Fruit fly (Drosophila melanogaster) whole organism, embryonic: ENCODE measurements around the gene Sec63.

Experiments used
- Bdp1 ChIP-seq: fragments of 200-800 bp; sonication (Bioruptor generic); optimal IDR thresholded peaks from 3 replicates; lab custom pipeline; 2016; ENCODE audit warnings: missing biosample characterization, missing genetic modification characterization
- CG10267 ChIP-seq: fragments of 200-800 bp; sonication (Bioruptor generic); optimal IDR thresholded peaks from 2 replicates; lab custom pipeline; 2018; ENCODE audit warnings: missing biosample characterization, mild to moderate bottlenecking, missing genetic modification characterization, moderate library complexity
- CG11560 ChIP-seq: fragments of 200-800 bp; sonication (Bioruptor generic); IDR thresholded peaks from 3 replicates; pipeline ENCODE4 v1.3.6; 2022; ENCODE audit warnings: missing biosample characterization, missing genetic modification characterization
- CG12659 ChIP-seq: fragments of 200-800 bp; sonication (Bioruptor generic); optimal IDR thresholded peaks from 3 replicates; lab custom pipeline; 2017; ENCODE audit warnings: mild to moderate bottlenecking, missing biosample characterization, missing genetic modification reagents, missing genetic modification characterization
- CG13123 ChIP-seq: fragments of 200-800 bp; sonication (Bioruptor generic); optimal IDR thresholded peaks from 2 replicates; lab custom pipeline; 2016; ENCODE audit warnings: missing biosample characterization, missing genetic modification characterization
- CG18011 ChIP-seq: fragments of 200-800 bp; sonication (Bioruptor generic); optimal IDR thresholded peaks from 2 replicates; lab custom pipeline; 2017; ENCODE audit warnings: missing biosample characterization, missing genetic modification characterization, mild to moderate bottlenecking, moderate library complexity, missing genotype
- CG31365 ChIP-seq: fragments of 200-800 bp; sonication (Bioruptor generic); optimal IDR thresholded peaks from 2 replicates; lab custom pipeline; 2018; ENCODE audit warnings: missing biosample characterization, mild to moderate bottlenecking, missing genetic modification characterization
- CG3726 ChIP-seq: fragments of 200-800 bp; sonication (Bioruptor generic); IDR thresholded peaks from 3 replicates; pipeline ENCODE4, ENCODE4 v1.3.6; 2022; ENCODE audit warnings: missing biosample characterization, missing genetic modification characterization
- CG4328 ChIP-seq: fragments of 200-800 bp; sonication (Bioruptor generic); optimal IDR thresholded peaks from 3 replicates; lab custom pipeline; 2017; ENCODE audit warnings: missing biosample characterization, missing genetic modification reagents, missing genetic modification characterization
- CG4424 ChIP-seq: fragments of 200-800 bp; sonication (Bioruptor generic); optimal IDR thresholded peaks from 3 replicates; lab custom pipeline; 2016; ENCODE audit warnings: missing biosample characterization, missing genetic modification characterization
- CG6254 ChIP-seq: fragments of 200-800 bp; sonication (Bioruptor generic); optimal IDR thresholded peaks from 3 replicates; lab custom pipeline; 2017; ENCODE audit warnings: mild to moderate bottlenecking, missing biosample characterization, missing genetic modification reagents, missing genetic modification characterization
- CHES-1-like ChIP-seq: fragments of 200-800 bp; sonication (Bioruptor generic); optimal IDR thresholded peaks from 2 replicates; lab custom pipeline; 2016; ENCODE audit warnings: missing biosample characterization, missing genetic modification characterization
- CoRest ChIP-seq: fragments of 200-800 bp; sonication (Bioruptor generic); optimal IDR thresholded peaks from 3 replicates; lab custom pipeline; 2018; ENCODE audit warnings: missing biosample characterization, mild to moderate bottlenecking, missing genetic modification characterization, moderate library complexity
- CrebB ChIP-seq: fragments of 200-800 bp; sonication (Bioruptor generic); optimal IDR thresholded peaks from 3 replicates; lab custom pipeline; 2018; ENCODE audit warnings: missing biosample characterization, mild to moderate bottlenecking, missing genetic modification characterization
- Dref ChIP-seq: fragments of 200-800 bp; sonication (Bioruptor generic); IDR thresholded peaks from 2 replicates; pipeline ENCODE4 v1.3.6; 2022; ENCODE audit warnings: missing biosample characterization, missing genetic modification characterization
- E2f2 ChIP-seq: fragments of 200-800 bp; sonication (Bioruptor generic); IDR thresholded peaks from 2 replicates; pipeline ENCODE4 v1.3.6; 2022; ENCODE audit warnings: missing biosample characterization, missing genetic modification characterization
- Elba2 ChIP-seq: fragments of 200-800 bp; sonication (Bioruptor generic); optimal IDR thresholded peaks from 3 replicates; lab custom pipeline; 2016; ENCODE audit warnings: missing biosample characterization, missing genetic modification characterization
- Hr78 ChIP-seq, 2 experiments: fragments of 200-800 bp in 1 of 2; fragments of >200 bp in 1 of 2; sonication (Bioruptor generic) in 1 of 2; optimal IDR thresholded peaks; 2 replicates each; lab custom pipeline; 2017 to 2019; ENCODE audit warnings: missing biosample characterization in 2 of 2, missing genetic modification characterization in 2 of 2, mild to moderate bottlenecking in 1 of 2, moderate library complexity in 1 of 2
- Lim3 ChIP-seq: fragments of 200-800 bp; sonication (Bioruptor generic); IDR thresholded peaks from 2 replicates; pipeline ENCODE4 v1.3.6; 2022; ENCODE audit warnings: missing biosample characterization, missing genetic modification characterization
- Mad ChIP-seq: fragments of 200-800 bp; sonication (Bioruptor generic); optimal IDR thresholded peaks from 2 replicates; lab custom pipeline; 2016; ENCODE audit warnings: missing biosample characterization, missing genetic modification characterization
- Mrtf ChIP-seq: fragments of 200-800 bp; sonication (Bioruptor generic); IDR thresholded peaks from 3 replicates; pipeline ENCODE4 v1.3.6; 2022; ENCODE audit warnings: missing biosample characterization, missing genetic modification characterization
- NC2β ChIP-seq: fragments of 200-800 bp; sonication (Bioruptor generic); optimal IDR thresholded peaks from 2 replicates; lab custom pipeline; 2016; ENCODE audit warnings: missing biosample characterization, missing genetic modification characterization
- Oaz ChIP-seq: fragments of 200-800 bp; sonication (Bioruptor generic); IDR thresholded peaks from 2 replicates; pipeline ENCODE4 v1.3.6; 2022; ENCODE audit warnings: missing biosample characterization, missing genetic modification characterization
- Opbp ChIP-seq: fragments of 200-800 bp; sonication (Bioruptor generic); IDR thresholded peaks from 3 replicates; pipeline ENCODE4 v1.3.6; 2022; ENCODE audit warnings: missing biosample characterization, missing genetic modification characterization; ENCODE audit not compliant: partially characterized antibody
- Rfx ChIP-seq: fragments of 200-800 bp; sonication (Bioruptor generic); IDR thresholded peaks from 2 replicates; pipeline ENCODE4 v1.3.6; 2022; ENCODE audit warnings: missing biosample characterization, missing genetic modification characterization
- Sox102F ChIP-seq: fragments of 200-800 bp; sonication (Bioruptor generic); optimal IDR thresholded peaks from 2 replicates; lab custom pipeline; 2018; ENCODE audit warnings: missing biosample characterization, mild to moderate bottlenecking, missing genetic modification characterization, moderate library complexity
- Ssrp ChIP-seq: fragments of 200-800 bp; sonication (Bioruptor generic); optimal IDR thresholded peaks from 2 replicates; lab custom pipeline; 2018; ENCODE audit warnings: missing biosample characterization, mild to moderate bottlenecking, missing genetic modification characterization, moderate library complexity
- amos ChIP-seq: fragments of 200-800 bp; sonication (Bioruptor generic); IDR thresholded peaks from 2 replicates; pipeline ENCODE4 v1.3.6; 2022; ENCODE audit warnings: missing biosample characterization, missing genetic modification characterization; ENCODE audit not compliant: partially characterized antibody
- ap ChIP-seq: fragments of 200-800 bp; sonication (Bioruptor generic); IDR thresholded peaks from 2 replicates; pipeline ENCODE4 v1.3.6; 2022; ENCODE audit warnings: missing biosample characterization, missing genetic modification characterization
- bigmax ChIP-seq: fragments of 200-800 bp; sonication (Bioruptor generic); optimal IDR thresholded peaks from 2 replicates; lab custom pipeline; 2018; ENCODE audit warnings: missing biosample characterization, mild to moderate bottlenecking, missing genetic modification characterization
- bowl ChIP-seq: fragments of 200-800 bp; sonication (Bioruptor generic); IDR thresholded peaks from 2 replicates; pipeline ENCODE4 v1.3.6; 2022; ENCODE audit warnings: missing biosample characterization, missing genetic modification characterization
- chif ChIP-seq, 2 experiments: fragments of 200-800 bp; sonication (Bioruptor generic); optimal IDR thresholded peaks; 3 replicates each; lab custom pipeline; 2016; ENCODE audit warnings: missing biosample characterization in 2 of 2, missing genetic modification characterization in 2 of 2
- chm ChIP-seq: fragments of 200-800 bp; sonication (Bioruptor generic); IDR thresholded peaks from 2 replicates; pipeline ENCODE4 v1.3.6; 2022; ENCODE audit warnings: missing biosample characterization, missing genetic modification characterization
- crc ChIP-seq: fragments of 200-800 bp; sonication (Bioruptor generic); optimal IDR thresholded peaks from 2 replicates; lab custom pipeline; 2016; ENCODE audit warnings: missing biosample characterization, missing genetic modification characterization
- dm ChIP-seq: fragments of 200-800 bp; sonication (Bioruptor generic); optimal IDR thresholded peaks from 3 replicates; lab custom pipeline; 2016; ENCODE audit warnings: missing biosample characterization, missing genetic modification characterization
- dmrt11E ChIP-seq: fragments of 200-800 bp; sonication (Bioruptor generic); optimal IDR thresholded peaks from 3 replicates; lab custom pipeline; 2018; ENCODE audit warnings: missing biosample characterization, mild to moderate bottlenecking, missing genetic modification characterization, moderate library complexity
- dysf ChIP-seq: fragments of 200-800 bp; sonication (Bioruptor generic); IDR thresholded peaks from 3 replicates; pipeline ENCODE4 v1.3.6; 2022; ENCODE audit warnings: missing biosample characterization, missing genetic modification characterization
- gfzf ChIP-seq: fragments of 200-800 bp; sonication (Bioruptor generic); optimal IDR thresholded peaks from 2 replicates; lab custom pipeline; 2016; ENCODE audit warnings: missing biosample characterization, mild to moderate bottlenecking, missing genetic modification characterization, moderate library complexity
- lab ChIP-seq: fragments of 200-800 bp; sonication (Bioruptor generic); optimal IDR thresholded peaks from 3 replicates; lab custom pipeline; 2017; ENCODE audit warnings: missing biosample characterization, missing genetic modification characterization, mild to moderate bottlenecking, moderate library complexity, missing genetic modification reagents
- mam ChIP-seq: fragments of 200-800 bp; sonication (Bioruptor generic); optimal IDR thresholded peaks from 3 replicates; lab custom pipeline; 2016; ENCODE audit warnings: missing biosample characterization, missing genetic modification characterization
- nom ChIP-seq: fragments of 200-800 bp; sonication (Bioruptor generic); optimal IDR thresholded peaks from 2 replicates; lab custom pipeline; 2017; ENCODE audit warnings: missing biosample characterization, missing genetic modification characterization, mild to moderate bottlenecking, moderate library complexity, missing genetic modification reagents
- p53 ChIP-seq: fragments of 200-800 bp; sonication (Bioruptor generic); optimal IDR thresholded peaks from 2 replicates; lab custom pipeline; 2016; ENCODE audit warnings: missing biosample characterization, missing genetic modification characterization
- peb ChIP-seq: fragments of 200-800 bp; sonication (Bioruptor generic); IDR thresholded peaks from 2 replicates; pipeline ENCODE4 v1.3.6; 2022; ENCODE audit warnings: missing biosample characterization, missing genetic modification characterization
- pum ChIP-seq: fragments of 200-800 bp; sonication (Bioruptor generic); optimal IDR thresholded peaks from 2 replicates; lab custom pipeline; 2016; ENCODE audit warnings: missing biosample characterization, missing genetic modification characterization
- schlank ChIP-seq: fragments of 200-800 bp; sonication (Bioruptor generic); optimal IDR thresholded peaks from 2 replicates; lab custom pipeline; 2018; ENCODE audit warnings: missing biosample characterization, mild to moderate bottlenecking, missing genetic modification characterization
- slou ChIP-seq: fragments of 200-800 bp; sonication (Bioruptor generic); optimal IDR thresholded peaks from 3 replicates; lab custom pipeline; 2016; ENCODE audit warnings: missing biosample characterization, missing genetic modification characterization
- sqz ChIP-seq: fragments of 200-800 bp; sonication (Bioruptor generic); optimal IDR thresholded peaks from 3 replicates; lab custom pipeline; 2018; ENCODE audit warnings: missing biosample characterization, mild to moderate bottlenecking, missing genetic modification characterization
- stwl ChIP-seq: fragments of 200-800 bp; sonication (Bioruptor generic); optimal IDR thresholded peaks from 3 replicates; lab custom pipeline; 2018; ENCODE audit warnings: missing biosample characterization, mild to moderate bottlenecking, missing genetic modification characterization, moderate library complexity
- sug ChIP-seq: fragments of 200-800 bp; optimal IDR thresholded peaks from 2 replicates; lab custom pipeline; 2019; ENCODE audit warnings: missing biosample characterization, mild to moderate bottlenecking, missing genetic modification characterization, moderate library complexity
- twi ChIP-seq: fragments of 200-800 bp; optimal IDR thresholded peaks from 2 replicates; lab custom pipeline; 2019; ENCODE audit warnings: missing biosample characterization, mild to moderate bottlenecking, missing genetic modification characterization, moderate library complexity
- tx ChIP-seq: fragments of 200-800 bp; sonication (Bioruptor generic); optimal IDR thresholded peaks from 2 replicates; lab custom pipeline; 2016; ENCODE audit warnings: missing biosample characterization, missing genetic modification characterization
- z ChIP-seq: fragments of 200-800 bp; sonication (Bioruptor generic); IDR thresholded peaks from 3 replicates; pipeline ENCODE4 v1.3.6; 2022; ENCODE audit warnings: missing biosample characterization, missing genetic modification characterization

Sec63 gene

DNA sequence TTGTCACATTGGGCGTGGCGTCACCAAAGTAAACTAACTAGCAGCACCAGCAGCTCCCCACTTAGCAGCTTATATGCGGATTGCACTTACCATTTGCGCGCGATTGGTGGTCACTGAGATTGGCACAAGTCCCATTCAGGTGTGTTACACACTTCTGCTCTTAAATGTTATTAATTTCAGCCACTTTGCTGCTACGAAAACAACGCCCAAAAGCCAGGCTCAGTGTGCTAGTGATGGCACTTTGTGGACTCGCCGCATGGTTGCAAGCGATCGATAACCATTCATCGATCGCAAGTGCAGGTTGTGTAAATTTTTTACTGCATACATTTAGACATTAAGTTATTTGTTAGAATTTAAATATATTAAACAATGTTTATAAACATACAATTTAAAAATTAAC is 25.4 kb upstream of the Sec63 start, which contains the start of the genes wrm1 and wrm2 (continued):
- no peak for TF ChIP-seq z (GFP tag; lab: Robert Waterston, UW)
- TF ChIP-seq p53, result no peak
- TF ChIP-seq twi (tag; lab: Kevin White, UChicago), result no peak
- no peak for TF ChIP-seq Oaz (GFP tag; lab: Robert Waterston, UW)
- no peak for TF ChIP-seq Lim3 (GFP tag; lab: Robert Waterston, UW)
- peak; percentile 19 for TF ChIP-seq sug (tag; lab: Kevin White, UChicago)
- TF ChIP-seq CG4328 (GFP tag; lab: Kevin White, UChicago), result no peak
- peak; percentile 14 for TF ChIP-seq CG4424
- TF ChIP-seq sqz (GFP tag; lab: Kevin White, UChicago), result no peak
- TF ChIP-seq Mad (GFP tag; lab: Kevin White, UChicago), result no peak
- TF ChIP-seq bowl (GFP tag; lab: Robert Waterston, UW), result no peak
- no peak for TF ChIP-seq Bdp1 (GFP tag; lab: Kevin White, UChicago)
- no peak for TF ChIP-seq chif (GFP tag; optimal IDR thresholded peaks at IDR 0.05; lab: Kevin White, UChicago)
- no peak for TF ChIP-seq peb (GFP tag; lab: Robert Waterston, UW)
- no peak for TF ChIP-seq Ssrp (tag; lab: Kevin White, UChicago)
- no peak for TF ChIP-seq CHES-1-like
- TF ChIP-seq CG10267 (tag; lab: Kevin White, UChicago), result peak; percentile 47
- TF ChIP-seq CoRest (tag; lab: Kevin White, UChicago), result peak; percentile 15
- TF ChIP-seq amos (GFP tag; lab: Robert Waterston, UW), result peak; percentile 66
- TF ChIP-seq mam (GFP tag; lab: Kevin White, UChicago), result peak; percentile 3
- TF ChIP-seq E2f2 (GFP tag; lab: Robert Waterston, UW), result peak; percentile 48; the same call in 1 of the 2 replicates
- no peak for TF ChIP-seq crc (GFP tag; lab: Kevin White, UChicago)
- TF ChIP-seq nom (GFP tag; lab: Kevin White, UChicago), result peak; percentile 28
- TF ChIP-seq NC2β (GFP tag; lab: Kevin White, UChicago), result no peak
- peak; percentile 4 for TF ChIP-seq CG12659 (GFP tag; lab: Kevin White, UChicago)
- no peak for TF ChIP-seq Sox102F
- no peak for TF ChIP-seq dysf (GFP tag; lab: Robert Waterston, UW)
- no peak for TF ChIP-seq ap (GFP tag; lab: Robert Waterston, UW)
- no peak for TF ChIP-seq CG6254 (GFP tag; lab: Kevin White, UChicago)
- no peak for TF ChIP-seq CG13123 (GFP tag; lab: Kevin White, UChicago)
- no peak for TF ChIP-seq slou (GFP tag; lab: Kevin White, UChicago)
- no peak for TF ChIP-seq CrebB
- TF ChIP-seq CG18011, result no peak
- no peak for TF ChIP-seq dmrt11E (tag; lab: Kevin White, UChicago)
- TF ChIP-seq Hr78 (GFP tag; optimal IDR thresholded peaks at IDR 0.05; lab: Kevin White, UChicago), result no peak
- no peak for TF ChIP-seq schlank (tag; lab: Kevin White, UChicago)
- TF ChIP-seq lab (GFP tag; lab: Kevin White, UChicago), result no peak
- no peak for TF ChIP-seq chm (GFP tag; lab: Robert Waterston, UW)
- TF ChIP-seq tx (GFP tag; lab: Kevin White, UChicago), result no peak
- no peak for TF ChIP-seq gfzf (GFP tag; lab: Kevin White, UChicago)
- no peak for TF ChIP-seq pum (GFP tag; lab: Kevin White, UChicago)
- TF ChIP-seq Elba2 (GFP tag; lab: Kevin White, UChicago), result peak; percentile 88
- no peak for TF ChIP-seq CG3726
- no peak for TF ChIP-seq Mrtf (GFP tag; lab: Robert Waterston, UW)
- TF ChIP-seq CG31365, result no peak
- peak; percentile 54 for TF ChIP-seq dm
- peak; percentile 63; the same call in 2 of the 3 replicates for TF ChIP-seq Opbp (GFP tag; lab: Robert Waterston, UW)
- no peak for TF ChIP-seq CG11560 (tag; lab: Robert Waterston, UW)
- peak; percentile 84 for TF ChIP-seq Dref (GFP tag; lab: Robert Waterston, UW)
- peak; percentile 76 for TF ChIP-seq stwl (tag; lab: Kevin White, UChicago)
- TF ChIP-seq bigmax (GFP tag; lab: Kevin White, UChicago), result no peak
- no peak for TF ChIP-seq Rfx (GFP tag; lab: Robert Waterston, UW)
